Fruit fly (Drosophila melanogaster) whole organism: ENCODE results near the gene Atac2.

Source experiments
- CG8478 ChIP-seq: fragments of >200 bp; optimal IDR thresholded peaks from 2 replicates; lab custom pipeline; 2018; ENCODE audit warnings: inconsistent platforms
- Dll ChIP-seq: fragments of >200 bp; optimal IDR thresholded peaks from 2 replicates; lab custom pipeline; 2017
- EcR ChIP-seq, 2 experiments: fragments of >200 bp; optimal IDR thresholded peaks; 2 replicates each; lab custom pipeline; 2017; ENCODE audit warnings: missing biosample characterization in 2 of 2, missing genetic modification characterization in 2 of 2, missing genetic modification reagents in 2 of 2
- pan ChIP-seq: fragments of >200 bp; optimal IDR thresholded peaks from 2 replicates; lab custom pipeline; 2017
- psq ChIP-seq: fragments of >200 bp; optimal IDR thresholded peaks from 2 replicates; lab custom pipeline; 2017
- usp ChIP-seq: fragments of >200 bp; optimal IDR thresholded peaks from 2 replicates; lab custom pipeline; 2017; ENCODE audit warnings: missing biosample characterization, missing genetic modification characterization, mixed read lengths

Gene Atac2

dm6 chr2L:18629144-18629543 is 17.1 kb upstream of the Atac2 start:
- TF ChIP-seq psq (lab: Kevin White, UChicago) (no peak), EcR (GFP tag; optimal IDR thresholded peaks at IDR 0.05; lab: Kevin White, UChicago) (peak in 1 of 2 experiments; percentile 8)

- TF ChIP-seq pan (lab: Kevin White, UChicago) (no peak), Dll (lab: Kevin White, UChicago) (no peak), psq (lab: Kevin White, UChicago) (no peak), CG8478 (lab: Kevin White, UChicago) (no peak)
Measured at dm6 chr2L:18628104-18628503, 16.1 kb upstream of the Atac2 start.

- TF ChIP-seq Dll (lab: Kevin White, UChicago) (no peak), usp (GFP tag; lab: Kevin White, UChicago) (no peak), EcR (GFP tag; optimal IDR thresholded peaks at IDR 0.05; lab: Kevin White, UChicago) (no peak), CG8478 (lab: Kevin White, UChicago) (no peak), pan (lab: Kevin White, UChicago) (no peak), psq (lab: Kevin White, UChicago) (no peak)
Measured at dm6 chr2L:18626987-18627386, 14.9 kb upstream of the Atac2 start.

- TF ChIP-seq Dll (lab: Kevin White, UChicago) (no peak), psq (lab: Kevin White, UChicago) (no peak), usp (GFP tag; lab: Kevin White, UChicago) (no peak), pan (lab: Kevin White, UChicago) (no peak), EcR (GFP tag; optimal IDR thresholded peaks at IDR 0.05; lab: Kevin White, UChicago) (no peak), CG8478 (lab: Kevin White, UChicago) (no peak)
Measured at dm6 chr2L:18625470-18625869, 13.4 kb upstream of the Atac2 start.

- TF ChIP-seq psq (lab: Kevin White, UChicago) (no peak), CG8478 (lab: Kevin White, UChicago) (no peak), usp (GFP tag; lab: Kevin White, UChicago) (no peak), EcR (GFP tag; optimal IDR thresholded peaks at IDR 0.05; lab: Kevin White, UChicago) (no peak), pan (lab: Kevin White, UChicago) (no peak), Dll (lab: Kevin White, UChicago) (no peak)
Measured at dm6 chr2L:18625009-18625408, 13.0 kb upstream of the Atac2 start.

dm6 chr2L:18624362-18624761 is 12.3 kb upstream of the Atac2 start:
- TF ChIP-seq EcR (GFP tag; optimal IDR thresholded peaks at IDR 0.05; lab: Kevin White, UChicago), result no peak

dm6 chr2L:18623435-18623834 is 11.4 kb upstream of the Atac2 start:
- no peak for TF ChIP-seq Dll (lab: Kevin White, UChicago)

- no peak for TF ChIP-seq Dll (lab: Kevin White, UChicago)
- no peak for TF ChIP-seq psq (lab: Kevin White, UChicago)
- TF ChIP-seq pan (lab: Kevin White, UChicago), result no peak
- TF ChIP-seq usp (GFP tag; lab: Kevin White, UChicago), result no peak
- no peak for TF ChIP-seq CG8478 (lab: Kevin White, UChicago)
Measured at dm6 chr2L:18621357-18622211, 9.5 kb upstream of the Atac2 start.

- TF ChIP-seq Dll (lab: Kevin White, UChicago) (no peak), psq (lab: Kevin White, UChicago) (no peak), EcR (GFP tag; optimal IDR thresholded peaks at IDR 0.05; lab: Kevin White, UChicago) (no peak), usp (GFP tag; lab: Kevin White, UChicago) (no peak), CG8478 (lab: Kevin White, UChicago) (no peak), pan (lab: Kevin White, UChicago) (no peak)
Measured at dm6 chr2L:18620153-18620552, 8.1 kb upstream of the Atac2 start.

dm6 chr2L:18617003-18617402 is 5.0 kb upstream of the Atac2 start, which contains the start of gene MESR3:
TSS of gene MESR3 (plus strand) at chr2L:18617256.
- TF ChIP-seq EcR (GFP tag; optimal IDR thresholded peaks at IDR 0.05; lab: Kevin White, UChicago), result no peak
- TF ChIP-seq Dll (lab: Kevin White, UChicago), result no peak
- no peak for TF ChIP-seq usp (GFP tag; lab: Kevin White, UChicago)
- TF ChIP-seq pan (lab: Kevin White, UChicago), result peak; percentile 82

- no peak for TF ChIP-seq usp (GFP tag; lab: Kevin White, UChicago)
- TF ChIP-seq pan (lab: Kevin White, UChicago), result no peak
- no peak for TF ChIP-seq psq (lab: Kevin White, UChicago)
- no peak for TF ChIP-seq EcR (GFP tag; optimal IDR thresholded peaks at IDR 0.05; lab: Kevin White, UChicago)
- no peak for TF ChIP-seq Dll (lab: Kevin White, UChicago)
- TF ChIP-seq CG8478 (lab: Kevin White, UChicago), result no peak
Measured at dm6 chr2L:18616019-18616418, 4.0 kb upstream of the Atac2 start, which contains the start of gene IFT46. TSS of gene IFT46 (minus strand) at chr2L:18616106.

- TF ChIP-seq pan (lab: Kevin White, UChicago) (no peak), Dll (lab: Kevin White, UChicago) (no peak), usp (GFP tag; lab: Kevin White, UChicago) (no peak), psq (lab: Kevin White, UChicago) (no peak), EcR (GFP tag; optimal IDR thresholded peaks at IDR 0.05; lab: Kevin White, UChicago) (no peak), CG8478 (lab: Kevin White, UChicago) (no peak)
Measured at dm6 chr2L:18606642-18607041, 5.4 kb downstream of the Atac2 start, which contains the start of gene CG10333. TSS of gene CG10333 (plus strand) at chr2L:18606832.
